Fruit fly (Drosophila melanogaster) whole organism, wandering third instar larva: Measurements from ENCODE around the gene Mesh1.
A peak's percentile ranks its signal among the peaks of the same experiment; 100 is the strongest.

Experiments used
- Abd-B ChIP-seq: fragments of >200 bp; optimal IDR thresholded peaks from 2 replicates; lab custom pipeline; 2017; ENCODE audit warnings: missing biosample characterization, missing genetic modification characterization
- CG32264 ChIP-seq: fragments of 200-800 bp; sonication (Bioruptor generic); optimal IDR thresholded peaks from 2 replicates; lab custom pipeline; 2016; ENCODE audit warnings: missing biosample characterization, missing genetic modification characterization
- CG9705 ChIP-seq: fragments of 200-800 bp; sonication (Bioruptor generic); optimal IDR thresholded peaks from 2 replicates; lab custom pipeline; 2018; ENCODE audit warnings: missing biosample characterization, mild to moderate bottlenecking, missing genetic modification characterization
- CrebA ChIP-seq: fragments of 200-800 bp; sonication (Bioruptor generic); optimal IDR thresholded peaks from 2 replicates; lab custom pipeline; 2016; ENCODE audit warnings: missing biosample characterization, mild to moderate bottlenecking, missing genetic modification characterization, borderline replicate concordance
- Dfd ChIP-seq: fragments of >200 bp; optimal IDR thresholded peaks from 2 replicates; lab custom pipeline; 2017; ENCODE audit warnings: missing biosample characterization, missing genetic modification characterization
- Dif ChIP-seq: fragments of 200-275, 200-300 bp; sonication (Bioruptor generic); optimal IDR thresholded peaks from 2 replicates; lab custom pipeline; 2018; ENCODE audit warnings: missing biosample characterization, missing genetic modification characterization; ENCODE audit not compliant: partially characterized antibody
- GATAd ChIP-seq: sonication (Bioruptor generic); optimal IDR thresholded peaks from 2 replicates; lab custom pipeline; 2016; ENCODE audit warnings: missing biosample characterization, missing genetic modification characterization
- HLH106 ChIP-seq: fragments of 200-800 bp; optimal IDR thresholded peaks from 3 replicates; lab custom pipeline; 2019; ENCODE audit warnings: missing biosample characterization, mild to moderate bottlenecking, missing genetic modification characterization, moderate library complexity
- Hnf4 ChIP-seq: fragments of 200-800 bp; sonication (Bioruptor generic); optimal IDR thresholded peaks from 2 replicates; lab custom pipeline; 2016; ENCODE audit warnings: missing biosample characterization, mild to moderate bottlenecking, missing genetic modification characterization
- Hr78 ChIP-seq: fragments of >200 bp; optimal IDR thresholded peaks from 2 replicates; lab custom pipeline; 2017; ENCODE audit warnings: missing biosample characterization, missing genetic modification characterization
- Hr83 ChIP-seq: fragments of 200-300 bp; sonication (Bioruptor generic); optimal IDR thresholded peaks from 2 replicates; lab custom pipeline; 2016; ENCODE audit warnings: missing biosample characterization, mild to moderate bottlenecking, missing genetic modification characterization, moderate library complexity; ENCODE audit not compliant: poor library complexity, severe bottlenecking
- Jra ChIP-seq: sonication (Bioruptor generic); optimal IDR thresholded peaks from 2 replicates; lab custom pipeline; 2016; ENCODE audit warnings: missing biosample characterization, missing genetic modification characterization
- Mio ChIP-seq: sonication (Bioruptor generic); optimal IDR thresholded peaks from 2 replicates; lab custom pipeline; 2016; ENCODE audit warnings: missing biosample characterization, missing genetic modification characterization
- Myc ChIP-seq: fragments of >200 bp; optimal IDR thresholded peaks from 2 replicates; lab custom pipeline; 2017
- N ChIP-seq: fragments of >200 bp; optimal IDR thresholded peaks from 2 replicates; lab custom pipeline; 2018; ENCODE audit warnings: missing biosample characterization, missing external identifiers, missing genetic modification characterization
- OdsH ChIP-seq: fragments of 200-800 bp; sonication (Bioruptor generic); optimal IDR thresholded peaks from 2 replicates; lab custom pipeline; 2016; ENCODE audit warnings: missing biosample characterization, mild to moderate bottlenecking, missing genetic modification characterization
- Rel ChIP-seq, 2 experiments: fragments of 200-800 bp; sonication (Bioruptor generic) in 1 of 2; optimal IDR thresholded peaks; 2 replicates in 1 of 2; 3 replicates in 1 of 2; lab custom pipeline; 2016 to 2019; ENCODE audit warnings: mild to moderate bottlenecking in 2 of 2, missing biosample characterization in 2 of 2, missing genetic modification characterization in 2 of 2, moderate library complexity in 1 of 2
- Sp1 ChIP-seq: fragments of 200-800 bp; sonication (Bioruptor generic); optimal IDR thresholded peaks from 3 replicates; lab custom pipeline; 2019; ENCODE audit warnings: missing biosample characterization, mild to moderate bottlenecking, missing genetic modification characterization, moderate library complexity
- Vsx2 ChIP-seq: fragments of 200-300, 225-300 bp; sonication (Bioruptor generic); optimal IDR thresholded peaks from 2 replicates; lab custom pipeline; 2018; ENCODE audit warnings: missing biosample characterization, missing genetic modification characterization; ENCODE audit not compliant: partially characterized antibody
- br ChIP-seq: fragments of 200-800 bp; sonication (Bioruptor generic); optimal IDR thresholded peaks from 2 replicates; lab custom pipeline; 2016; ENCODE audit warnings: missing biosample characterization, missing genetic modification characterization
- brk ChIP-seq: fragments of 200-800 bp; sonication (Bioruptor generic); optimal IDR thresholded peaks from 2 replicates; lab custom pipeline; 2016; ENCODE audit warnings: missing biosample characterization, mild to moderate bottlenecking, missing genetic modification characterization
- dl ChIP-seq, 2 experiments: fragments of 175-275, 200-275 bp in 1 of 2; fragments of 200-275 bp in 1 of 2; sonication (Bioruptor generic); optimal IDR thresholded peaks; lab custom pipeline; 2018; ENCODE audit warnings: mild to moderate bottlenecking in 2 of 2, missing biosample characterization in 2 of 2, missing genetic modification characterization in 2 of 2, moderate library complexity in 2 of 2; ENCODE audit not compliant: partially characterized antibody in 2 of 2, insufficient read depth in 1 of 2
- dmrt93B ChIP-seq: fragments of 200-800 bp; sonication (Bioruptor generic); optimal IDR thresholded peaks from 2 replicates; lab custom pipeline; 2018; ENCODE audit warnings: missing biosample characterization, mild to moderate bottlenecking, missing genetic modification characterization
- dsf ChIP-seq: sonication (Bioruptor generic); optimal IDR thresholded peaks from 2 replicates; lab custom pipeline; 2016; ENCODE audit warnings: missing biosample characterization, missing genetic modification characterization, borderline replicate concordance
- ey ChIP-seq: fragments of 200-800 bp; sonication (Bioruptor generic); optimal IDR thresholded peaks from 2 replicates; lab custom pipeline; 2016; ENCODE audit warnings: missing biosample characterization, missing genetic modification characterization
- foxo ChIP-seq, 2 experiments: fragments of 200-800 bp; sonication (Bioruptor generic); optimal IDR thresholded peaks; 2 replicates in 1 of 2; 3 replicates in 1 of 2; lab custom pipeline; 2016 to 2017; ENCODE audit warnings: missing biosample characterization in 2 of 2, missing genetic modification characterization in 2 of 2
- fru ChIP-seq: fragments of 200-800 bp; sonication (Bioruptor generic); optimal IDR thresholded peaks from 3 replicates; lab custom pipeline; 2016; ENCODE audit warnings: missing biosample characterization, mild to moderate bottlenecking, missing genetic modification characterization
- h ChIP-seq: fragments of 200-800 bp; sonication (Bioruptor generic); optimal IDR thresholded peaks from 3 replicates; lab custom pipeline; 2016; ENCODE audit warnings: missing biosample characterization, mild to moderate bottlenecking, missing genetic modification characterization
- jim ChIP-seq: fragments of 175-275, 200-325 bp; sonication (Bioruptor generic); optimal IDR thresholded peaks from 2 replicates; lab custom pipeline; 2016; ENCODE audit warnings: missing biosample characterization, mild to moderate bottlenecking, missing genetic modification characterization
- lola ChIP-seq: fragments of >200 bp; optimal IDR thresholded peaks from 2 replicates; lab custom pipeline; 2017; ENCODE audit warnings: missing biosample characterization, missing genetic modification characterization
- pan ChIP-seq: fragments of >200 bp; optimal IDR thresholded peaks from 2 replicates; lab custom pipeline; 2017
- psq ChIP-seq: fragments of 200-800 bp; sonication (Bioruptor generic); optimal IDR thresholded peaks from 3 replicates; lab custom pipeline; 2017; ENCODE audit warnings: missing biosample characterization, mild to moderate bottlenecking, missing genetic modification characterization, moderate library complexity
- rgr ChIP-seq: fragments of 200-800 bp; sonication (Bioruptor generic); optimal IDR thresholded peaks from 3 replicates; lab custom pipeline; 2016; ENCODE audit warnings: missing biosample characterization, mild to moderate bottlenecking, missing genetic modification characterization
- sage ChIP-seq: fragments of 200-800 bp; sonication (Bioruptor generic); optimal IDR thresholded peaks from 2 replicates; lab custom pipeline; 2016; ENCODE audit warnings: missing biosample characterization, mild to moderate bottlenecking, missing genetic modification characterization
- sv ChIP-seq: fragments of 200-800 bp; sonication (Bioruptor generic); optimal IDR thresholded peaks from 3 replicates; lab custom pipeline; 2016; ENCODE audit warnings: missing biosample characterization, missing genetic modification characterization
- tai ChIP-seq: sonication (Bioruptor generic); optimal IDR thresholded peaks from 2 replicates; lab custom pipeline; 2016; ENCODE audit warnings: missing biosample characterization, missing genetic modification characterization
- usp ChIP-seq: fragments of >200 bp; optimal IDR thresholded peaks from 2 replicates; lab custom pipeline; 2017; ENCODE audit warnings: missing biosample characterization, missing genetic modification characterization
- woc ChIP-seq: sonication (Bioruptor generic); optimal IDR thresholded peaks from 2 replicates; lab custom pipeline; 2016; ENCODE audit warnings: missing biosample characterization, mild to moderate bottlenecking, missing genetic modification characterization

Gene Mesh1

DNA sequence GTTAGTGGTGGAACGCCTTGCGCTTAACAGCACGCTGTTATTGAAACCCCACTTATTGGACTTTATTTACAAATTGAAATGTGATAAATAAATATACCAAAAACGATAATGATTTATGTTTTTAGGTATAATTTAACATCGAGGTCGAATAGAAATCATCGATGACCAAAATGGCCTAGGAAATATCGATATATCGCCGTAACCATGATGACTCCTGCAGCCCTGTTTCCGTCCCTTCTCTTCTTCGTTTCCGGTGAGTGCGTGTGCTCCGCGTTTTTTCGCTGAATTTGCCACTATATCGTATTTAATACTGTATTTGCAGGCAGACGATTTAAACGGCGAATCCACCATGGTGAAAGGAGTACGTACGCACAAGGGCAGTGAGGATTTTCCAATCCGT, 17.6 kb upstream of the Mesh1 start, which contains the start of gene eEF1gamma:
Gene eEF1gamma, plus strand, starts transcription at position 225 of the 400 bp plus-strand sequence.
- no peak for TF ChIP-seq pan (lab: Kevin White, UChicago)
- TF ChIP-seq fru (GFP tag; lab: Kevin White, UChicago), result peak; percentile 86
- TF ChIP-seq brk, result no peak
- TF ChIP-seq Sp1 (GFP tag; lab: Kevin White, UChicago), result peak; percentile 94
- no peak for TF ChIP-seq Dfd
- peak; percentile 78 for TF ChIP-seq CG32264 (GFP tag; lab: Kevin White, UChicago)
- TF ChIP-seq Hnf4 (GFP tag; lab: Kevin White, UChicago), result no peak
- no peak for TF ChIP-seq tai (GFP tag; lab: Kevin White, UChicago)
- TF ChIP-seq OdsH, result peak; percentile 90
- no peak for TF ChIP-seq N (GFP tag; lab: Kevin White, UChicago)
- TF ChIP-seq dsf (GFP tag; lab: Kevin White, UChicago), result no peak
- peak; percentile 50 for TF ChIP-seq Myc (lab: Kevin White, UChicago)
- no peak for TF ChIP-seq Vsx2 (GFP tag; lab: Kevin White, UChicago)
- no peak for TF ChIP-seq woc
- peak; percentile 93 for TF ChIP-seq Hr83 (GFP tag; lab: Kevin White, UChicago)
- TF ChIP-seq GATAd (GFP tag; lab: Kevin White, UChicago), result peak; percentile 14
- TF ChIP-seq CrebA (GFP tag; lab: Kevin White, UChicago), result no peak
- TF ChIP-seq lola, result no peak
- TF ChIP-seq Hr78 (GFP tag; lab: Kevin White, UChicago), result no peak
- peak; percentile 95 for TF ChIP-seq rgr (GFP tag; lab: Kevin White, UChicago)
- peak; percentile 80 for TF ChIP-seq psq (GFP tag; lab: Kevin White, UChicago)
- TF ChIP-seq br (GFP tag; lab: Kevin White, UChicago), result peak; percentile 94
- no peak for TF ChIP-seq Abd-B (GFP tag; lab: Kevin White, UChicago)
- peak; percentile 38 for TF ChIP-seq Dif (GFP tag; lab: Kevin White, UChicago)
- TF ChIP-seq foxo (GFP tag; optimal IDR thresholded peaks at IDR 0.05; lab: Kevin White, UChicago), result peak; percentile 61 to 87
- no peak for TF ChIP-seq Jra
- peak; percentile 91 for TF ChIP-seq h (GFP tag; lab: Kevin White, UChicago)
- peak; percentile 88 for TF ChIP-seq HLH106 (tag; lab: Kevin White, UChicago)
- TF ChIP-seq sv (GFP tag; lab: Kevin White, UChicago), result peak; percentile 93
- peak; percentile 46 for TF ChIP-seq sage
- peak; percentile 97 for TF ChIP-seq CG9705 (GFP tag; lab: Kevin White, UChicago)
- TF ChIP-seq dmrt93B (GFP tag; lab: Kevin White, UChicago), result peak; percentile 96
- TF ChIP-seq usp (GFP tag; lab: Kevin White, UChicago), result no peak
- no peak for TF ChIP-seq jim (GFP tag; lab: Kevin White, UChicago)
- peak; percentile 77 for TF ChIP-seq ey (GFP tag; lab: Kevin White, UChicago)
- TF ChIP-seq Mio (GFP tag; lab: Kevin White, UChicago), result peak; percentile 83
- TF ChIP-seq Rel (GFP tag; optimal IDR thresholded peaks at IDR 0.05; lab: Kevin White, UChicago), result no peak
- TF ChIP-seq Rel (tag; optimal IDR thresholded peaks at IDR 0.05; lab: Kevin White, UChicago), result peak; percentile 71
- TF ChIP-seq dl (GFP tag; optimal IDR thresholded peaks at IDR 0.05; lab: Kevin White, UChicago; ENCODE audit: insufficient read depth in 1 of 2, partially characterized antibody in 2 of 2), result no peak

DNA sequence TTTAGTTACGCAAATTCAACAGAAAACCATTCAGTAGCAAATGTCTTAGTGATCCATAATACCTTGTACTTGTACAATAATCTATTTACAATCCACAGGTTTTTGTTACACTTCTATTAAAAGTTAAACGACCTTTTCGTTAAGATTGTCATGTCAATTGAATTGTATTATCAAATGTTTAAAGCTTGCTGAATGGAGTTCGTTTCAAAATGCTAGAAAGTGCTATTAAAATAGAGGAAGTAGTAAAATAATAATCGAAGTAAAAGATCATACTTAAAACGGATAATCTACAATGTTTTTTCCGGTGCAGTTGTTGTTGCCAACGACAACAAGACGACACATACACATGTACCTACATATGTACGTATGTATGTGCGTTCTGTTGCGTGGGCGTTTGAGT, 15.7 kb upstream of the Mesh1 start:
- TF ChIP-seq CG9705 (GFP tag; lab: Kevin White, UChicago), result no peak
- no peak for TF ChIP-seq lola
- no peak for TF ChIP-seq Abd-B (GFP tag; lab: Kevin White, UChicago)
- no peak for TF ChIP-seq Dif (GFP tag; lab: Kevin White, UChicago)
- TF ChIP-seq rgr (GFP tag; lab: Kevin White, UChicago), result no peak
- TF ChIP-seq usp (GFP tag; lab: Kevin White, UChicago), result no peak
- no peak for TF ChIP-seq pan (lab: Kevin White, UChicago)
- no peak for TF ChIP-seq jim (GFP tag; lab: Kevin White, UChicago)
- TF ChIP-seq foxo (GFP tag; optimal IDR thresholded peaks at IDR 0.05; lab: Kevin White, UChicago), result no peak
- no peak for TF ChIP-seq Hr78 (GFP tag; lab: Kevin White, UChicago)
- no peak for TF ChIP-seq GATAd (GFP tag; lab: Kevin White, UChicago)
- TF ChIP-seq, all 38 proteins: peak for 0
